Worm (Caenorhabditis elegans) whole organism, late embryonic: Measurements from ENCODE around the gene K09F6.13.
"Not testable (repeated sequence)": the region's sequence is repeated elsewhere in the genome, so short reads cannot be mapped to it uniquely, and the experiment has no call there.

Experiments used
- C38D4.7 ChIP-seq: fragments of 200-800 bp; sonication (Bioruptor generic); optimal IDR thresholded peaks from 2 replicates; lab custom pipeline; 2018; ENCODE audit warnings: mild to moderate bottlenecking, missing genetic modification characterization, moderate library complexity, missing compliant biosample characterization
- K02D7.2 ChIP-seq: sonication (generic microtip); optimal IDR thresholded peaks from 2 replicates; lab custom pipeline; 2017; ENCODE audit warnings: mild to moderate bottlenecking, missing genetic modification characterization, missing compliant biosample characterization
- K09A11.1 ChIP-seq: sonication (generic microtip); optimal IDR thresholded peaks from 2 replicates; lab custom pipeline; 2017; ENCODE audit warnings: antibody characterized with exemption, mild to moderate bottlenecking, missing genetic modification characterization, missing compliant biosample characterization; ENCODE audit not compliant: insufficient read depth
- T23F11.4 ChIP-seq: fragments of 200-800 bp; sonication (Bioruptor generic); optimal IDR thresholded peaks from 2 replicates; lab custom pipeline; 2018; ENCODE audit warnings: mild to moderate bottlenecking, missing genetic modification characterization, missing compliant biosample characterization
- ceh-18 ChIP-seq: sonication (generic microtip); optimal IDR thresholded peaks from 2 replicates; lab custom pipeline; 2016; ENCODE audit warnings: missing genetic modification characterization, missing compliant biosample characterization
- ceh-22 ChIP-seq: sonication (generic microtip); optimal IDR thresholded peaks from 2 replicates; lab custom pipeline; 2017; ENCODE audit warnings: missing biosample characterization, missing genetic modification characterization
- ceh-24 ChIP-seq: sonication (generic microtip); optimal IDR thresholded peaks from 2 replicates; lab custom pipeline; 2016; ENCODE audit warnings: mild to moderate bottlenecking, missing genetic modification characterization, missing compliant biosample characterization
- ceh-45 ChIP-seq: fragments of 200-800 bp; sonication (Bioruptor generic); IDR thresholded peaks from 2 replicates; pipeline ENCODE4 v1.3.6; 2022; ENCODE audit warnings: missing genetic modification reagents, missing genetic modification characterization, missing compliant biosample characterization
- ceh-6 ChIP-seq: fragments of 200-800 bp; sonication (Bioruptor generic); optimal IDR thresholded peaks from 2 replicates; lab custom pipeline; 2018; ENCODE audit warnings: mild to moderate bottlenecking, missing genetic modification characterization, missing compliant biosample characterization
- che-1 ChIP-seq: sonication (generic microtip); optimal IDR thresholded peaks from 2 replicates; lab custom pipeline; 2016; ENCODE audit warnings: mild to moderate bottlenecking, missing genetic modification characterization, missing compliant biosample characterization
- dmd-4 ChIP-seq: sonication (generic microtip); optimal IDR thresholded peaks from 2 replicates; lab custom pipeline; 2016; ENCODE audit warnings: borderline replicate concordance, missing genetic modification characterization, missing compliant biosample characterization
- dve-1 ChIP-seq: sonication (generic microtip); optimal IDR thresholded peaks from 2 replicates; lab custom pipeline; 2017; ENCODE audit warnings: antibody characterized with exemption, mild to moderate bottlenecking, missing genetic modification characterization, missing compliant biosample characterization
- ets-4 ChIP-seq: sonication (generic microtip); optimal IDR thresholded peaks from 2 replicates; lab custom pipeline; 2016; ENCODE audit warnings: missing genetic modification characterization, missing compliant biosample characterization
- eyg-1 ChIP-seq: sonication (generic microtip); optimal IDR thresholded peaks from 2 replicates; lab custom pipeline; 2016; ENCODE audit warnings: missing genotype, missing genetic modification characterization, missing compliant biosample characterization
- fax-1 ChIP-seq: sonication (generic microtip); optimal IDR thresholded peaks from 2 replicates; lab custom pipeline; 2016; ENCODE audit warnings: missing genotype, missing genetic modification characterization, missing compliant biosample characterization
- fkh-10 ChIP-seq: fragments of 150-350 bp; optimal IDR thresholded peaks from 2 replicates; lab custom pipeline; 2014; ENCODE audit warnings: missing biosample characterization, missing genetic modification reagents, missing genetic modification characterization
- fkh-6 ChIP-seq: sonication (generic microtip); optimal IDR thresholded peaks from 2 replicates; lab custom pipeline; 2016; ENCODE audit warnings: missing genetic modification characterization, missing compliant biosample characterization
- gmeb-2 ChIP-seq: sonication (generic microtip); optimal IDR thresholded peaks from 2 replicates; lab custom pipeline; 2016; ENCODE audit warnings: missing genetic modification characterization, inconsistent platforms, missing compliant biosample characterization
- hlh-6 ChIP-seq: sonication (generic microtip); optimal IDR thresholded peaks from 2 replicates; lab custom pipeline; 2016; ENCODE audit warnings: missing genotype, missing genetic modification characterization, missing compliant biosample characterization
- hlh-8 ChIP-seq: sonication (generic microtip); optimal IDR thresholded peaks from 2 replicates; lab custom pipeline; 2016; ENCODE audit warnings: missing genotype, missing genetic modification characterization, missing compliant biosample characterization
- lim-6 ChIP-seq: sonication (generic microtip); optimal IDR thresholded peaks from 2 replicates; lab custom pipeline; 2016; ENCODE audit warnings: missing genetic modification characterization, missing compliant biosample characterization
- lin-11 ChIP-seq: fragments of 200-800 bp; sonication (Bioruptor generic); optimal IDR thresholded peaks from 2 replicates; lab custom pipeline; 2018; ENCODE audit warnings: mild to moderate bottlenecking, missing genetic modification characterization, missing compliant biosample characterization
- mec-3 ChIP-seq: sonication (generic microtip); optimal IDR thresholded peaks from 2 replicates; lab custom pipeline; 2016; ENCODE audit warnings: borderline replicate concordance, missing genetic modification characterization, missing compliant biosample characterization
- npax-4 ChIP-seq: sonication (generic microtip); optimal IDR thresholded peaks from 2 replicates; lab custom pipeline; 2016; ENCODE audit warnings: missing genetic modification characterization, missing compliant biosample characterization
- odd-2 ChIP-seq: sonication (generic microtip); optimal IDR thresholded peaks from 2 replicates; lab custom pipeline; 2017; ENCODE audit warnings: antibody characterized with exemption, mild to moderate bottlenecking, missing genetic modification characterization, missing compliant biosample characterization
- pag-3 ChIP-seq: sonication (generic microtip); optimal IDR thresholded peaks from 2 replicates; lab custom pipeline; 2016; ENCODE audit warnings: missing compliant biosample characterization, missing genetic modification characterization, borderline replicate concordance
- pat-9 ChIP-seq: fragments of 200-800 bp; sonication (Bioruptor generic); optimal IDR thresholded peaks from 2 replicates; lab custom pipeline; 2018; ENCODE audit warnings: mild to moderate bottlenecking, missing genetic modification characterization, moderate library complexity, missing compliant biosample characterization
- pha-4 ChIP-seq: fragments of 150-350 bp; optimal IDR thresholded peaks from 2 replicates; lab custom pipeline; 2018; ENCODE audit warnings: missing biosample characterization, missing genetic modification reagents, missing genetic modification characterization
- pqm-1 ChIP-seq: sonication (generic microtip); optimal IDR thresholded peaks from 2 replicates; lab custom pipeline; 2016; ENCODE audit warnings: missing genetic modification characterization, missing compliant biosample characterization
- pros-1 ChIP-seq: fragments of 150-350 bp; optimal IDR thresholded peaks from 2 replicates; lab custom pipeline; 2014; ENCODE audit warnings: missing biosample characterization, missing genetic modification reagents, missing genetic modification characterization
- sdc-2 ChIP-seq: sonication (generic microtip); optimal IDR thresholded peaks from 2 replicates; lab custom pipeline; 2016; ENCODE audit warnings: missing genotype, missing genetic modification characterization, missing compliant biosample characterization
- sox-2 ChIP-seq: fragments of 200-800 bp; sonication (Bioruptor generic); IDR thresholded peaks from 2 replicates; pipeline ENCODE4 v1.3.6; 2022; ENCODE audit warnings: missing genetic modification reagents, missing genetic modification characterization, missing compliant biosample characterization
- sox-4 ChIP-seq: sonication (generic microtip); optimal IDR thresholded peaks from 2 replicates; lab custom pipeline; 2017; ENCODE audit warnings: mild to moderate bottlenecking, missing genetic modification characterization, inconsistent platforms, missing compliant biosample characterization
- syd-9 ChIP-seq: sonication (generic microtip); optimal IDR thresholded peaks from 2 replicates; lab custom pipeline; 2016; ENCODE audit warnings: mild to moderate bottlenecking, missing genetic modification characterization, moderate library complexity, missing compliant biosample characterization
- tbx-7 ChIP-seq: sonication (generic microtip); optimal IDR thresholded peaks from 2 replicates; lab custom pipeline; 2016; ENCODE audit warnings: missing genotype, missing genetic modification characterization, missing compliant biosample characterization
- ttx-3 ChIP-seq: sonication (generic microtip); optimal IDR thresholded peaks from 2 replicates; lab custom pipeline; 2016; ENCODE audit warnings: missing genetic modification reagents, missing genetic modification characterization, missing compliant biosample characterization
- unc-3 ChIP-seq, 2 experiments: fragments of 200-800 bp in 1 of 2; sonication (Bioruptor generic) in 1 of 2; sonication (generic microtip) in 1 of 2; conservative IDR thresholded peaks in 1 of 2; optimal IDR thresholded peaks in 1 of 2; 2 replicates each; pipeline versions ENCODE4 v1.3.6 to Lab custom; 2016 to 2022; ENCODE audit warnings: missing compliant biosample characterization in 2 of 2, missing genetic modification characterization in 2 of 2, missing genetic modification reagents in 1 of 2
- unc-42 ChIP-seq: sonication (generic microtip); optimal IDR thresholded peaks from 2 replicates; lab custom pipeline; 2016; ENCODE audit warnings: missing genotype, missing genetic modification characterization, missing compliant biosample characterization
- unc-55 ChIP-seq: sonication (generic microtip); optimal IDR thresholded peaks from 2 replicates; lab custom pipeline; 2017; ENCODE audit warnings: missing biosample characterization, missing genetic modification reagents, missing genetic modification characterization
- zip-5 ChIP-seq: sonication (generic microtip); optimal IDR thresholded peaks from 2 replicates; lab custom pipeline; 2016; ENCODE audit warnings: missing genetic modification characterization, missing compliant biosample characterization
- ztf-16 ChIP-seq: sonication (generic microtip); optimal IDR thresholded peaks from 2 replicates; lab custom pipeline; 2017; ENCODE audit warnings: missing genetic modification characterization, missing compliant biosample characterization

Gene K09F6.13

DNA sequence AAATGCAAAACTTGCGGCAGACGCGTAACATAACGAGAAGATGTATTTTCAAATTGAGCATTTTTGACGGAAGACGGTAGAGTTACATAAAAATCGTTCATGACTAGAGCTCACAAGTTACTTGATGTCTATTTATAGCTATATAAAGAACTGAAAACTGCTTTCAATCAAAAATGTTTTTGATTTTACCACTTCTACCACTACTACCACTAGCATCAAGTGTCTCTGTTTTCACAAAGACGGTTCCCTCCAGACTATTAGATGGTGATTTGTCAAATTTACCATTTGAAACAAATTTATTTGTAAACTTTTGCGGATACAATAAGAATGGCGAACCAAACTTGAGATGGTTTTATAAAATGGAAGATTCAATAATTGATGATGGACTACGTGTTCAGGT, 6.3 kb upstream of the K09F6.13 start, which contains the start of gene K09F6.9:
TSS of gene K09F6.9 (minus strand) at position 101 of the 400 bp plus-strand sequence.
- not testable (repeated sequence) for TF ChIP-seq mec-3 (tag; lab: Kevin White, UChicago); dve-1 (tag; lab: Kevin White, UChicago); sox-2 (GFP tag; lab: Robert Waterston, UW)

DNA sequence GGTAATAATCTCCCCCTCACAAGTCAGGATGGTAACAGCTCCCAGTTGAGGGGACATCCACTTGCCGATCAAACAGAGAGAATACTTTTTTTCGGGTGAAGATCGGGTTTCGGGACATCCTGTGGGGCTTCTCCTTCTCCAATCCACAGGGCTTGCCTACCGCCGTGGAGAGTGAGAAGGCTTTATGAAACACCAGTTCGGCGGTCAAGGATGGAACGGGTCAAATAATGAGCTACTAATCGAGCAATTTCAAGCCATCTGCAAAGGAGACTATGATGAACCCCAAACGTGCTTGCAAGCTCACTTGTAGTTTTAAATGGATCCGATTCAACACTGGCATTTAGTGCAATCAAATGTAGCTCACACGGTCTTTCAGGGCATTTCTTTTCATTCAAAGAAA, 4.2 kb upstream of the K09F6.13 start:
- TF ChIP-seq sdc-2: no peak
- no peak for TF ChIP-seq unc-42

DNA sequence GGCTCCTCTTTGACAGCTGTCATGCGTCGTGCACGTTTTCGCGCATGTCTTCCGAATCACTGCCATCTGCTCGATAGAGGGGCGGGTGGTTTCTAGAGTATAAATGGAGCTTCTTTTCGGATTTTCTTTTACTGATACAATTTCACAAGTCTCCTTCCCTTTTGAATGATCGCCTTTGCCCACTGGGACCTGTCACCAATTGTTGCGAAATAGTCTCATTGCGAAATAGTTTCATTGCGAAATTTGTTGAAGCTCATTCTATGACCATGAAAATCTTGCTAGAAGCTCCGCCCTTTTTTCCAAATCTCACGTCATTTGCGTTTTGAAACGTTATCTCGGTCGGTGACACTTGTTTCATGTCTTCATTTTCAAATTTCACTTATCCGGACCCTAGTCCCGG, 527 bp downstream of the K09F6.13 start:
- TF ChIP-seq unc-3 (GFP tag; conservative IDR thresholded peaks at IDR 0.05; lab: Robert Waterston, UW): no peak
- TF ChIP-seq unc-3 (tag; optimal IDR thresholded peaks at IDR 0.05; lab: Kevin White, UChicago): peak; percentile 50
- TF ChIP-seq hlh-6: no peak
- no peak for TF ChIP-seq C38D4.7 (GFP tag; lab: Kevin White, UChicago)
- no peak for TF ChIP-seq dmd-4
- TF ChIP-seq pros-1 (tag; lab: Kevin White, UChicago): no peak
- no peak for TF ChIP-seq ztf-16
- no peak for TF ChIP-seq pag-3 (tag; lab: Kevin White, UChicago)
- TF ChIP-seq ets-4 (tag; lab: Kevin White, UChicago): no peak
- peak; percentile 87 for TF ChIP-seq unc-55 (GFP tag; lab: Kevin White, UChicago)
- TF ChIP-seq hlh-8 (tag; lab: Kevin White, UChicago): no peak
- TF ChIP-seq pat-9: no peak

DNA sequence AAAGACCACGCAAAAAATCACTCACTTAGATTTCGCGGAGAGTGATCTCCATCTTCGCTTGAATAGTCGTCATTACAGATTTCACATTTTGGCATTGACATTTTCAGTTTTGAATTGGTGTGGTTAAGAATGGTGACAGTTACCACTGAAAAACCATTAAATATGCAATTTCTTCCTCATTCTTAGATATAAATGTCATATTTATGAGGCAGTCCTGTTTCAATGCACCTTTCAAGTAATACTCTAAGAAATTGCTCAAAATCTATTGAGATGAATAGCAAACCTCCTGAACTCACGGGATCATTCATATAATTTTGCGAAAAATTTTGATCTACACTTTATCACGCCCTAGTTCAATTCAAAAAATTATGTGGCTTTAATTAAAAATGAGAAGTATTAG, 3.1 kb downstream of the K09F6.13 start, which contains the start of gene K09F6.7:
TSS of gene K09F6.7 (minus strand) at position 101 of the 400 bp plus-strand sequence.
- TF ChIP-seq sox-4 (tag; lab: Kevin White, UChicago): no peak
- no peak for TF ChIP-seq ceh-18
- TF ChIP-seq ttx-3 (tag; lab: Kevin White, UChicago): no peak
- TF ChIP-seq unc-42: no peak
- TF ChIP-seq gmeb-2 (tag; lab: Kevin White, UChicago): no peak
- no peak for TF ChIP-seq ceh-45
- no peak for TF ChIP-seq lin-11
- TF ChIP-seq npax-4 (tag; lab: Kevin White, UChicago): no peak
- no peak for TF ChIP-seq odd-2 (tag; lab: Kevin White, UChicago)
- no peak for TF ChIP-seq ceh-22 (tag; lab: Kevin White, UChicago)
- no peak for TF ChIP-seq T23F11.4 (GFP tag; lab: Kevin White, UChicago)
- TF ChIP-seq syd-9 (tag; lab: Kevin White, UChicago): no peak

DNA sequence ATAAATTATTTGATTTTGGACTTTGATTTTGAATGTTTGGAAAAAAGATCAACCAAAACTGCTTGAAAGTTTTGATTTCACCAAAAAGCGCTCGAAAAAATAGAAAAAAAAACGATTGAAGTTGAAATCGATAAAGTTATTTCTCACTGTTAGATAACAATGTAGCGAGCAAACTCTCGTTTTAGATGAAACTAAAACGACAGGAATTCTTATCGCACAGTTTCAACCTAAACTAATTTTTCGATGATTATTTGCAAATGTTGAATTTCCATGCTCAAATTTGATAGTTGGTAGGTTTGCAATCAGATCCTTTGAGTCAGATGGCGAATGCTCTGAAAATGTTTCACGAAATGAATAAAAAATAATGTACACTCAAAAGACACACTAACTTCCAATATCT, 3.6 kb downstream of the K09F6.13 start:
- TF ChIP-seq ceh-24 (no peak), pha-4 (tag; lab: Kevin White, UChicago) (no peak), ceh-6 (no peak), sdc-2 (no peak), pat-9 (no peak), fkh-10 (GFP tag; lab: Kevin White, UChicago) (no peak), pag-3 (tag; lab: Kevin White, UChicago) (no peak), mec-3 (tag; lab: Kevin White, UChicago) (no peak)

DNA sequence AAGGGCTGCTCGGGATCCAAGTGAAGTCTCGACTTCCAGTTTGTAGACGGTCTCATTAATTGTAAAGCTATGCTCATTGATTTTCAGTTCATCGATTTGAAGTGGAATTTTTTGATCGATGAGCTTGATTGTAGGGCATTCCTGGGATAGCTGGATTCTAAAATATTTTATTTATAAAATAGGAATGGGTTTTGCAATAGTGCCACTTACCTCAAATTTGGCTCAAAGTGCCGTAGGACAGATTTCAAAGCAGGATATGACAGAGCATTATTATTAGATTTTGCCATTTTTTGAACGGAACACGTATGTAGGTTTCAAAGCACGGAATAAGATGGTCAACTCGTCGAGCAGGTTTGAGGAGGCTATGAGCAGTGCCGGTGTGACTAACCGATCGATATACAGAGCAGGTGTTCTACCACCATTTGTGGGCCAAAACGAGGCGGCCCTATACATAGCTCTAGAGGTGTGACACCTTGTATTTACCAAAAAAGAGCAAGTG, 7.0 kb downstream of the K09F6.13 start, which contains the start of gene fbxc-25:
TSS of gene fbxc-25 (minus strand) at position 449 of the 499 bp plus-strand sequence.
- no peak for TF ChIP-seq ets-4 (tag; lab: Kevin White, UChicago)
- no peak for TF ChIP-seq tbx-7
- no peak for TF ChIP-seq gmeb-2 (tag; lab: Kevin White, UChicago)
- no peak for TF ChIP-seq pqm-1
- no peak for TF ChIP-seq K02D7.2
- TF ChIP-seq npax-4 (tag; lab: Kevin White, UChicago): no peak
- TF ChIP-seq che-1: no peak
- no peak for TF ChIP-seq lim-6
- no peak for TF ChIP-seq fkh-10 (GFP tag; lab: Kevin White, UChicago)
- TF ChIP-seq fkh-6: no peak
- TF ChIP-seq eyg-1 (tag; lab: Kevin White, UChicago): no peak
- no peak for TF ChIP-seq fax-1 (tag; lab: Kevin White, UChicago)
- TF ChIP-seq ztf-16: no peak
- no peak for TF ChIP-seq zip-5 (tag; lab: Kevin White, UChicago)
- TF ChIP-seq dve-1 (tag; lab: Kevin White, UChicago): no peak
- no peak for TF ChIP-seq K09A11.1 (tag; lab: Kevin White, UChicago)
